Fruit fly (Drosophila melanogaster): ENCODE measurements around the gene CG13248.

DNA sequence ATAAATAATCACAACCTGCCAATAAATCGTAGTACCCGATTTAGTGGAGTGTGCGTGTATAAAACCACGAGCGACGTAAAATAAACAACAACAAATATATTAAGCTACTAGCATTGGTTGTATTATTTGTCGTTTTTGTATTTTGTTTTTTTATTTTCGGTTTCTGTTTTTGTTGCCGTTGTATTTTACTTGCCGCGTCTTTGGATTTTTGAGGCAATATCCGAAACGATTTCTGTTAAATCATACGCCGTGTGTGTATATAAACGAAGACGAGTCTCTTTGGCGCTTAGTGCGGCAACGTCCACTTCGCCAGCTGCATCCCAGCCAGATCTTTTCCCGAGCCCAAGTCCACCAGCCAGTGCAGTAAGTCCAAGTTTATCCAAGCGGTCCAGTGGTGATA, 2.9 kb upstream of the CG13248 start, which contains the start of gene zye:
- TF ChIP-seq CG12768 (GFP tag; optimal IDR thresholded peaks at IDR 0.05) (no peak), Crg-1 (GFP tag; optimal IDR thresholded peaks at IDR 0.05) (no peak), CG5204 (GFP tag; optimal IDR thresholded peaks at IDR 0.05) (no peak), pad (GFP tag; optimal IDR thresholded peaks at IDR 0.05) (no peak), CG33017 (tag; optimal IDR thresholded peaks at IDR 0.05) (no peak), kay (GFP tag; ENCODE audit: borderline replicate concordance) (no peak), CG7045 (GFP tag; optimal IDR thresholded peaks at IDR 0.05) (no peak), bab1 (GFP tag; optimal IDR thresholded peaks at IDR 0.05) (no peak), Hr96 (GFP tag; optimal IDR thresholded peaks at IDR 0.05) (no peak), tj (GFP tag; optimal IDR thresholded peaks at IDR 0.05) (no peak)
